Worm (Caenorhabditis elegans): Measurements from ENCODE around the gene unc-52.

unc-52 gene

ce11 chrII:14615735-14616134, 68.5 kb downstream of the unc-52 start, which contains the start of gene mltn-9:
TSS of gene mltn-9 (plus strand) at chrII:14616035.
- TF ChIP-seq rnt-1 (tag; optimal IDR thresholded peaks at IDR 0.05) (no peak), ets-4 (tag; optimal IDR thresholded peaks at IDR 0.05) (no peak), pat-9 (tag; optimal IDR thresholded peaks at IDR 0.05) (no peak), nhr-11 (tag; optimal IDR thresholded peaks at IDR 0.05) (no peak), hlh-6 (tag; optimal IDR thresholded peaks at IDR 0.05) (no peak), unc-3 (GFP tag; conservative IDR thresholded peaks at IDR 0.05) (no peak), unc-3 (tag; optimal IDR thresholded peaks at IDR 0.05) (no peak), syd-9 (tag; optimal IDR thresholded peaks at IDR 0.05) (no peak), dmd-4 (tag; optimal IDR thresholded peaks at IDR 0.05; ENCODE audit: borderline replicate concordance) (no peak), ama-1 (optimal IDR thresholded peaks at IDR 0.05) (no peak), fax-1 (tag; optimal IDR thresholded peaks at IDR 0.05) (no peak), F13H6.1 (tag; optimal IDR thresholded peaks at IDR 0.05) (no peak), hlh-15 (tag; optimal IDR thresholded peaks at IDR 0.05) (no peak), T23F11.4 (GFP tag; optimal IDR thresholded peaks at IDR 0.05) (no peak), lin-11 (tag; optimal IDR thresholded peaks at IDR 0.05) (no peak), zip-5 (tag; optimal IDR thresholded peaks at IDR 0.05) (no peak), ceh-31 (tag; optimal IDR thresholded peaks at IDR 0.05) (no peak)

ce11 chrII:14611307-14611706, 72.9 kb downstream of the unc-52 start:
- no peak for TF ChIP-seq elt-2 (tag; optimal IDR thresholded peaks at IDR 0.05)
- no peak for TF ChIP-seq ets-4 (tag; optimal IDR thresholded peaks at IDR 0.05)
- TF ChIP-seq ceh-45 (GFP tag; IDR thresholded peaks at IDR 0.05): no peak
- no peak for TF ChIP-seq unc-55 (GFP tag; optimal IDR thresholded peaks at IDR 0.05)
- no peak for TF ChIP-seq nhr-232 (tag; optimal IDR thresholded peaks at IDR 0.05)
- TF ChIP-seq fkh-6 (tag; optimal IDR thresholded peaks at IDR 0.05): no peak
- no peak for TF ChIP-seq ceh-14 (tag; optimal IDR thresholded peaks at IDR 0.05)
- no peak for TF ChIP-seq pha-2 (tag; optimal IDR thresholded peaks at IDR 0.05)
- no peak for TF ChIP-seq fkh-10 (GFP tag; optimal IDR thresholded peaks at IDR 0.05)
- TF ChIP-seq syd-9 (tag; optimal IDR thresholded peaks at IDR 0.05): no peak
- TF ChIP-seq zip-5 (tag; optimal IDR thresholded peaks at IDR 0.05): no peak
- no peak for TF ChIP-seq nfya-1 (tag; optimal IDR thresholded peaks at IDR 0.05)
- TF ChIP-seq lin-11 (tag; optimal IDR thresholded peaks at IDR 0.05): no peak
- no peak for TF ChIP-seq ceh-30 (tag; optimal IDR thresholded peaks at IDR 0.05)
- TF ChIP-seq ztf-16 (tag; optimal IDR thresholded peaks at IDR 0.05): no peak
- no peak for TF ChIP-seq rnt-1 (tag; optimal IDR thresholded peaks at IDR 0.05)
- TF ChIP-seq madf-2 (tag; optimal IDR thresholded peaks at IDR 0.05): no peak

ce11 chrII:14610492-14611142, 73.6 kb downstream of the unc-52 start:
- TF ChIP-seq ama-1 (optimal IDR thresholded peaks at IDR 0.05): no peak
- no peak for TF ChIP-seq rnt-1 (tag; optimal IDR thresholded peaks at IDR 0.05)

DNA sequence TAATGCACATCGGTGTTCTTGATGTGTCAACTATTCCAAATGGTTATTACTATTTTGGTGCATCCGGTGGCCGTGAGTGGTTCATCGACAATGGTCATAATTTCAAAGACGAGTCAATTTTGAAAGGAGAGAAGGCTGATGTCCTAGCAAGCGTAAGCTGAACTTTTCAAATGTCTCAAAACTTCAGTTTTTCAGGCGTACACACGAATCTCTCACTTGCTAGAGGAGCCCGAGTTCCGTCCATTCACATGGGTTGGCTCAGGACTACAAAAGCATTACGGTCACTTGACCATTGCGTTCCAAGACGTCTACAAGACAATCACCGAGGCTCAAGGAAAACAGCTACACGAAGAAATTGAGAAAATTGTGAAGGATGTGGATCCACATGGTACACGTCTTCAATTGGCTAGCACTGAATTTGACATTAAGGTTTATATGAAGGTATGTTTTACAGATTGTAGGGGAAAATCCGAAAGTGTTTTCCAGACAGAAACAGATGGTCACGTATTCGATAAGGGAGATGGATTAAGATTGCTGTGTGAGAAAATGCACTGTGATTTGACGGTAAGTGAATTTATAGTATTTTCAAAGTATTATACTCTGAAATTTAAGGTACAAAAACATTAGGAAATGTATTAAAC, 74.8 kb downstream of the unc-52 start:
- no peak for TF ChIP-seq F13H6.1 (tag; optimal IDR thresholded peaks at IDR 0.05)
- TF ChIP-seq C08G9.2 (tag; optimal IDR thresholded peaks at IDR 0.05): no peak
- no peak for TF ChIP-seq K09A11.1 (tag; optimal IDR thresholded peaks at IDR 0.05; ENCODE audit: insufficient read depth)
- no peak for TF ChIP-seq dve-1 (tag; optimal IDR thresholded peaks at IDR 0.05)
- TF ChIP-seq eyg-1 (tag; optimal IDR thresholded peaks at IDR 0.05): no peak
- no peak for TF ChIP-seq ceh-34 (tag; optimal IDR thresholded peaks at IDR 0.05)
- TF ChIP-seq syd-9 (tag; optimal IDR thresholded peaks at IDR 0.05): no peak
- no peak for TF ChIP-seq pax-1 (tag; optimal IDR thresholded peaks at IDR 0.05)
- no peak for TF ChIP-seq npax-4 (tag; optimal IDR thresholded peaks at IDR 0.05)
- no peak for TF ChIP-seq nfya-1 (tag; optimal IDR thresholded peaks at IDR 0.05)
- TF ChIP-seq fax-1 (tag; optimal IDR thresholded peaks at IDR 0.05): no peak
- TF ChIP-seq unc-3 (GFP tag; conservative IDR thresholded peaks at IDR 0.05): no peak
- no peak for TF ChIP-seq unc-3 (tag; optimal IDR thresholded peaks at IDR 0.05)
- no peak for TF ChIP-seq hlh-13 (GFP tag; optimal IDR thresholded peaks at IDR 0.05)
- TF ChIP-seq ama-1 (optimal IDR thresholded peaks at IDR 0.05): no peak
- no peak for TF ChIP-seq madf-2 (tag; optimal IDR thresholded peaks at IDR 0.05)
- TF ChIP-seq gmeb-2 (tag; optimal IDR thresholded peaks at IDR 0.05): no peak
- no peak for TF ChIP-seq che-1 (tag; optimal IDR thresholded peaks at IDR 0.05)
- no peak for TF ChIP-seq pha-2 (tag; optimal IDR thresholded peaks at IDR 0.05)
- no peak for TF ChIP-seq hlh-30 (tag; optimal IDR thresholded peaks at IDR 0.05; ENCODE audit: insufficient read depth)
